Worm (Caenorhabditis elegans): ENCODE measurements around the gene grl-5.

Gene grl-5

ce11 chrV:4423087-4423486 is 8.6 kb upstream of the grl-5 start:
- TF ChIP-seq D1046.2 (GFP tag; IDR thresholded peaks at IDR 0.05) = no peak
- peak; percentile 63; the same call in 1 of the 2 replicates for TF ChIP-seq set-16 (GFP tag; IDR thresholded peaks at IDR 0.05)

ce11 chrV:4422127-4422526 is 7.7 kb upstream of the grl-5 start, which contains the start of gene skr-7:
TSS of gene skr-7 (plus strand) at chrV:4422427.
- TF ChIP-seq hlh-11 (tag; optimal IDR thresholded peaks at IDR 0.05) (no peak), F10B5.3 (tag; optimal IDR thresholded peaks at IDR 0.05) (no peak), F26F4.8 (GFP tag; conservative IDR thresholded peaks at IDR 0.05) (no peak), lin-38 (GFP tag; IDR thresholded peaks at IDR 0.05) (no peak), mxl-3 (GFP tag; optimal IDR thresholded peaks at IDR 0.05) (no peak), hmg-1.1 (GFP tag; IDR thresholded peaks at IDR 0.05) (no peak), unc-39 (tag; optimal IDR thresholded peaks at IDR 0.05) (no peak), nhr-25 (tag; optimal IDR thresholded peaks at IDR 0.05; ENCODE audit: borderline replicate concordance, insufficient read depth) (no peak), nhr-42 (GFP tag; IDR thresholded peaks at IDR 0.05) (no peak), mep-1 (tag; optimal IDR thresholded peaks at IDR 0.05) (no peak)

DNA sequence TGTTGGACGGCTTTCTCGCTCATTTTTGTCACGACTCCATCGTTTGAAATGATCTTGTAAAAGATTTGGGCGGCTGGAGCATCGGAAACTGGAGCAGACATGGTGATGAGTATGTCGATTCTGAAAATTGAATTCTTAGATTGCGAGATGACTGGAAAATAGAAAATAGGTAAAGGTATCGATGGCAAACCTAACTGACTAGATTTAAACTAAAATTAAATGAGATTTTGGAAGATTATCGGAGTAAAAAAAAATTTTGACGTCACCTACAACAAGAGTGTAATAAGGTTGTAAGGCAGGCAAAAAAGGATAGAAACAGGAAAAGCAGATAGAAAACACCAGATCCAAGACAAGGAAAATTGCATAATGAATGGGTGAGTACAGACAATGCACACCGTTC is 7.0 kb upstream of the grl-5 start, which contains the start of gene skr-14:
Gene skr-14, minus strand, starts transcription at position 101 of the 400 bp plus-strand sequence.
- TF ChIP-seq nhr-10 (tag; optimal IDR thresholded peaks at IDR 0.05) (no peak), nhr-11 (tag; optimal IDR thresholded peaks at IDR 0.05) (no peak), hif-1 (tag; optimal IDR thresholded peaks at IDR 0.05) (no peak), ctbp-1 (GFP tag; IDR thresholded peaks at IDR 0.05) (no peak), nhr-42 (GFP tag; IDR thresholded peaks at IDR 0.05) (no peak), Y48G9A.11 (GFP tag; IDR thresholded peaks at IDR 0.05) (no peak), lin-39 (tag; optimal IDR thresholded peaks at IDR 0.05) (no peak), mdl-1 (tag; optimal IDR thresholded peaks at IDR 0.05) (no peak), nhr-237 (tag; optimal IDR thresholded peaks at IDR 0.05) (no peak), F37D6.2 (tag; optimal IDR thresholded peaks at IDR 0.05) (no peak)

DNA sequence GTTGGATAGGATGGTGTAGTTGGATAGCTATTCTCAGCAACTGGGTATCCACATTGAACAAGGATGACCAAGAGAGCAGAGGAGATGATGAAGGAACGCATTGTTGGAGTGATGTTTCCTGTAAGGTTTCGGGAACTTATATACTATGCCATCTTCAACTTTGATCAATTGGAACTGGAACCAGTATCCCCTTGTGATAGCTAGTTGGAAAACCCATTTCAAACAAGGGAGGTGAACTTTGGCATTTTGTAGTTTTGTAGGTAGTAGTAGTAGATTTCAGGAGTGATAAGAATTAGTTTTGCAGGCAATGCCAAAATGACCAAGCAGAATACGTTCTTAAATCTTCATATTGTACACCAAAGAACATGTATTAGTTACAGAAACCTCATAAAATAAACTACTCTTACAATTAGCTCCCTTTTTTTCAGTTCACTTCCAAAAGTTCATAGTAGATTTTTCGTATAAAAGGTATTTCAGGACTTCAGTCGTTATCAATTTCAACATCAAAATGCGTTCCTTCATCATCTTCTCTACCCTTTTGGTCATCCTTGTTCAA is 5.4 kb upstream of the grl-5 start, which contains the start of the genes Y47D7A.7 and Y47D7A.2:
Gene Y47D7A.7, minus strand, starts transcription at position 101 of the 556 bp plus-strand sequence.
Gene Y47D7A.2, plus strand, starts transcription at position 506 of the 556 bp plus-strand sequence.
- TF ChIP-seq hlh-11 (tag; optimal IDR thresholded peaks at IDR 0.05) (no peak), tra-1 (GFP tag; IDR thresholded peaks at IDR 0.05) (no peak), ceh-62 (tag; optimal IDR thresholded peaks at IDR 0.05) (no peak), ceh-32 (tag; optimal IDR thresholded peaks at IDR 0.05; ENCODE audit: poor library complexity) (no peak), daf-8 (GFP tag; IDR thresholded peaks at IDR 0.05) (no peak), Y105C5A.15 (GFP tag; IDR thresholded peaks at IDR 0.05) (no peak), ctbp-1 (GFP tag; IDR thresholded peaks at IDR 0.05) (no peak), unc-62 (GFP tag; optimal IDR thresholded peaks at IDR 0.05 in 1 of 2) (no peak), unc-62 (tag; optimal IDR thresholded peaks at IDR 0.05) (no peak), lin-15B (tag; optimal IDR thresholded peaks at IDR 0.05) (no peak), hlh-30 (tag; optimal IDR thresholded peaks at IDR 0.05; ENCODE audit: insufficient read depth) (no peak), set-16 (GFP tag; IDR thresholded peaks at IDR 0.05) (no peak)

DNA sequence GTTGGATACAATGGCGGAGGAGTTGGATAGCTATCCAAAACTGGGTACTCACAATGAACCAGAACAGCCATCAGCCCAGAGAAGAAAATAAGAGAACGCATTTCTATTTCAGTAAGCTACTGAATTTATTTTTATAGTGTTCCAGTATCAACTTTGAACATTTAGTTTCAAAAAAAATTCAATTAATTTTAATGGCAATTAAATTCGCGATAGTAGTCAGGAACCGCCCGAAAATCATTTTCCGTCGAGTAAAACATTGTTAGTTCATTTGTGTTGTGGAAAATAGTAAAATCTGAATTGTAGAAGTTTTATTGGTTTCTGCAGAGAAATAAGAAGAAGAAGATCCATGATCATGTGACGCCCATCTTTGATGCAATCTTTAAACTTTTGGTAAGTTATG is 3.7 kb upstream of the grl-5 start, which contains the start of gene Y47D7A.6:
Gene Y47D7A.6, minus strand, starts transcription at position 101 of the 400 bp plus-strand sequence.
- TF ChIP-seq nhr-41 (GFP tag; IDR thresholded peaks at IDR 0.05) (no peak), nhr-102 (tag; optimal IDR thresholded peaks at IDR 0.05) (no peak), Y48G9A.11 (GFP tag; IDR thresholded peaks at IDR 0.05) (no peak), madf-9 (GFP tag; conservative IDR thresholded peaks at IDR 0.05) (no peak), mxl-3 (GFP tag; optimal IDR thresholded peaks at IDR 0.05) (no peak), vab-7 (GFP tag; IDR thresholded peaks at IDR 0.05) (no peak), madf-5 (GFP tag; IDR thresholded peaks at IDR 0.05) (no peak), rbr-2 (tag; optimal IDR thresholded peaks at IDR 0.05) (no peak), mes-2 (tag; optimal IDR thresholded peaks at IDR 0.05; ENCODE audit: poor library complexity, severe bottlenecking) (no peak), skn-1 (tag; optimal IDR thresholded peaks at IDR 0.05) (no peak), tag-97 (GFP tag; IDR thresholded peaks at IDR 0.05) (no peak), mdt-29 (GFP tag; IDR thresholded peaks at IDR 0.05) (no peak), T20F7.1 (GFP tag; optimal IDR thresholded peaks at IDR 0.05) (no peak), hlh-30 (tag; optimal IDR thresholded peaks at IDR 0.05; ENCODE audit: insufficient read depth) (no peak), ztf-11 (tag; optimal IDR thresholded peaks at IDR 0.05) (no peak), nhr-76 (tag; optimal IDR thresholded peaks at IDR 0.05) (no peak), D1046.2 (GFP tag; IDR thresholded peaks at IDR 0.05) (no peak), pqm-1 (tag; optimal IDR thresholded peaks at IDR 0.05) (no peak)

Data from whole organism, L4 larva.